Fruit fly (Drosophila melanogaster): ENCODE results near the gene Pex14.

dm6 chr3L:20734258-20734624, 44.4 kb upstream of the Pex14 start:
- TF ChIP-seq h (optimal IDR thresholded peaks at IDR 0.05) (no peak), Myc (optimal IDR thresholded peaks at IDR 0.05) (no peak), ttk (optimal IDR thresholded peaks at IDR 0.05) (no peak)

Data from Kc167 (cell line).